Fruit fly (Drosophila melanogaster) whole organism, embryonic: ENCODE measurements around the gene Mvb12.
A peak's percentile ranks its signal among the peaks of the same experiment; 100 is the strongest.

ENCODE experiments used
- B-H2 ChIP-seq: fragments of 200-800 bp; sonication (Bioruptor generic); optimal IDR thresholded peaks from 2 replicates; lab custom pipeline; 2018; ENCODE audit warnings: missing biosample characterization, mild to moderate bottlenecking, missing genetic modification characterization
- CG10147 ChIP-seq: fragments of 200-800 bp; sonication (Bioruptor generic); optimal IDR thresholded peaks from 2 replicates; lab custom pipeline; 2019; ENCODE audit warnings: missing biosample characterization, mild to moderate bottlenecking, missing genetic modification characterization, moderate library complexity
- CG10979 ChIP-seq: fragments of 200-800 bp; sonication (Bioruptor generic); optimal IDR thresholded peaks from 2 replicates; lab custom pipeline; 2018; ENCODE audit warnings: missing biosample characterization, mild to moderate bottlenecking, missing genetic modification characterization, moderate library complexity
- CG11093 ChIP-seq: fragments of 200-800 bp; sonication (Bioruptor generic); IDR thresholded peaks from 3 replicates; pipeline ENCODE4 v1.3.6; 2022; ENCODE audit warnings: missing biosample characterization, missing genetic modification characterization
- CG11696 ChIP-seq: fragments of 200-800 bp; sonication (Bioruptor generic); IDR thresholded peaks from 2 replicates; pipeline ENCODE4 v1.3.6; 2022; ENCODE audit warnings: missing biosample characterization, missing genetic modification characterization
- CG13624 ChIP-seq: fragments of 200-800 bp; sonication (Bioruptor generic); optimal IDR thresholded peaks from 2 replicates; lab custom pipeline; 2016; ENCODE audit warnings: missing biosample characterization, missing genetic modification characterization
- CG14710 ChIP-seq: fragments of 200-800 bp; sonication (Bioruptor generic); optimal IDR thresholded peaks from 3 replicates; lab custom pipeline; 2019; ENCODE audit warnings: missing biosample characterization, mild to moderate bottlenecking, missing genetic modification characterization, moderate library complexity
- CG15479 ChIP-seq: fragments of 200-800 bp; sonication (Bioruptor generic); optimal IDR thresholded peaks from 3 replicates; lab custom pipeline; 2019; ENCODE audit warnings: missing biosample characterization, mild to moderate bottlenecking, missing genetic modification characterization, moderate library complexity
- CG16813 ChIP-seq: fragments of 200-800 bp; sonication (Bioruptor generic); IDR thresholded peaks from 3 replicates; pipeline ENCODE4 v1.3.6; 2022; ENCODE audit warnings: missing biosample characterization, missing genetic modification characterization; ENCODE audit not compliant: partially characterized antibody
- CG17328 ChIP-seq: fragments of 200-800 bp; sonication (Bioruptor generic); IDR thresholded peaks from 2 replicates; pipeline ENCODE4 v1.3.6; 2022; ENCODE audit warnings: missing biosample characterization, missing genetic modification characterization
- CG18011 ChIP-seq: fragments of 200-800 bp; sonication (Bioruptor generic); optimal IDR thresholded peaks from 2 replicates; lab custom pipeline; 2017; ENCODE audit warnings: missing biosample characterization, missing genetic modification characterization, mild to moderate bottlenecking, moderate library complexity, missing genotype
- CG18476 ChIP-seq: fragments of 200-800 bp; sonication (Bioruptor generic); optimal IDR thresholded peaks from 2 replicates; lab custom pipeline; 2016; ENCODE audit warnings: missing biosample characterization, mild to moderate bottlenecking, missing genetic modification characterization
- CG18619 ChIP-seq: fragments of 200-800 bp; sonication (Bioruptor generic); optimal IDR thresholded peaks from 3 replicates; lab custom pipeline; 2017; ENCODE audit warnings: missing biosample characterization, mild to moderate bottlenecking, missing genetic modification characterization
- CG31441 ChIP-seq: fragments of 200-800 bp; sonication (Bioruptor generic); IDR thresholded peaks from 2 replicates; pipeline ENCODE4 v1.3.6; 2022; ENCODE audit warnings: missing biosample characterization, missing genetic modification characterization
- CG4617 ChIP-seq: fragments of 200-800 bp; sonication (Bioruptor generic); optimal IDR thresholded peaks from 3 replicates; lab custom pipeline; 2016; ENCODE audit warnings: missing biosample characterization, missing genetic modification characterization, borderline replicate concordance
- CG4820 ChIP-seq: fragments of 200-800 bp; sonication (Bioruptor generic); optimal IDR thresholded peaks from 3 replicates; lab custom pipeline; 2016; ENCODE audit warnings: missing biosample characterization, missing genetic modification characterization
- CG6272 ChIP-seq: fragments of 200-800 bp; sonication (Bioruptor generic); IDR thresholded peaks from 2 replicates; pipeline ENCODE4 v1.3.6; 2022; ENCODE audit warnings: missing biosample characterization, missing genetic modification characterization
- CG6654 ChIP-seq: fragments of 200-800 bp; sonication (Bioruptor generic); optimal IDR thresholded peaks from 2 replicates; lab custom pipeline; 2017; ENCODE audit warnings: missing biosample characterization, mild to moderate bottlenecking, missing genetic modification characterization
- CG7357 ChIP-seq: fragments of 200-800 bp; sonication (Bioruptor generic); IDR thresholded peaks from 3 replicates; pipeline ENCODE4 v1.3.6; 2022; ENCODE audit warnings: missing biosample characterization, missing genetic modification characterization
- CG7372 ChIP-seq: fragments of 200-800 bp; sonication (Bioruptor generic); IDR thresholded peaks from 2 replicates; pipeline ENCODE4 v1.3.6; 2022; ENCODE audit warnings: missing biosample characterization, missing genetic modification characterization
- CG7786 ChIP-seq: fragments of 200-800 bp; sonication (Bioruptor generic); optimal IDR thresholded peaks from 2 replicates; lab custom pipeline; 2016; ENCODE audit warnings: missing biosample characterization, missing genetic modification characterization
- Chrac-16 ChIP-seq: fragments of 200-800 bp; sonication (Bioruptor generic); optimal IDR thresholded peaks from 3 replicates; lab custom pipeline; 2016; ENCODE audit warnings: missing biosample characterization, missing genetic modification characterization
- CkIIα-i1 ChIP-seq: fragments of 200-800 bp; sonication (Bioruptor generic); IDR thresholded peaks from 2 replicates; pipeline ENCODE4 v1.3.6; 2022; ENCODE audit warnings: missing biosample characterization, missing genetic modification characterization
- CoRest ChIP-seq: fragments of 200-800 bp; sonication (Bioruptor generic); optimal IDR thresholded peaks from 3 replicates; lab custom pipeline; 2018; ENCODE audit warnings: missing biosample characterization, mild to moderate bottlenecking, missing genetic modification characterization, moderate library complexity
- Dfd ChIP-seq, 2 experiments: fragments of >200 bp; optimal IDR thresholded peaks; 2 replicates each; lab custom pipeline; 2017; ENCODE audit warnings: missing biosample characterization in 2 of 2, missing genetic modification characterization in 2 of 2
- Dll ChIP-seq: fragments of 200-800 bp; sonication (Bioruptor generic); IDR thresholded peaks from 4 replicates; pipeline ENCODE4 v1.3.6; 2022; ENCODE audit warnings: missing biosample characterization, missing genetic modification characterization; ENCODE audit not compliant: partially characterized antibody
- Hand ChIP-seq: fragments of 200-800 bp; sonication (Bioruptor generic); optimal IDR thresholded peaks from 2 replicates; lab custom pipeline; 2017; ENCODE audit warnings: mild to moderate bottlenecking, missing biosample characterization, missing genetic modification reagents, missing genetic modification characterization
- Hey ChIP-seq: fragments of 200-800 bp; sonication (Bioruptor generic); optimal IDR thresholded peaks from 3 replicates; lab custom pipeline; 2018; ENCODE audit warnings: missing biosample characterization, mild to moderate bottlenecking, missing genetic modification characterization
- HmgZ ChIP-seq: fragments of 200-800 bp; sonication (Bioruptor generic); optimal IDR thresholded peaks from 2 replicates; lab custom pipeline; 2018; ENCODE audit warnings: missing biosample characterization, mild to moderate bottlenecking, missing genetic modification characterization
- Kr ChIP-seq: fragments of 200-800 bp; sonication (Bioruptor generic); optimal IDR thresholded peaks from 2 replicates; lab custom pipeline; 2017; ENCODE audit warnings: missing biosample characterization, mild to moderate bottlenecking, missing genetic modification characterization
- MBD-R2 ChIP-seq: fragments of 200-800 bp; sonication (Bioruptor generic); IDR thresholded peaks from 2 replicates; pipeline ENCODE4 v1.3.6; 2022; ENCODE audit warnings: missing biosample characterization, missing genetic modification characterization
- Nf-YB ChIP-seq: fragments of 200-800 bp; sonication (Bioruptor generic); optimal IDR thresholded peaks from 3 replicates; lab custom pipeline; 2019; ENCODE audit warnings: missing biosample characterization, mild to moderate bottlenecking, missing genetic modification characterization, moderate library complexity
- Pdp1 ChIP-seq, 2 experiments: fragments of 200-800 bp; sonication (Bioruptor generic); optimal IDR thresholded peaks; 3 replicates each; lab custom pipeline; 2016; ENCODE audit warnings: missing biosample characterization in 2 of 2, missing genetic modification characterization in 2 of 2, mild to moderate bottlenecking in 1 of 2, moderate library complexity in 1 of 2
- TFAM ChIP-seq: fragments of 200-800 bp; sonication (Bioruptor generic); optimal IDR thresholded peaks from 2 replicates; lab custom pipeline; 2017; ENCODE audit warnings: missing biosample characterization, missing genetic modification characterization, inconsistent platforms
- Taf1 ChIP-seq: fragments of 200-800 bp; sonication (Bioruptor generic); IDR thresholded peaks from 2 replicates; pipeline ENCODE4 v1.3.6; 2022; ENCODE audit warnings: missing biosample characterization, missing genetic modification characterization
- Xbp1 ChIP-seq: fragments of 200-800 bp; sonication (Bioruptor generic); optimal IDR thresholded peaks from 3 replicates; lab custom pipeline; 2016; ENCODE audit warnings: missing biosample characterization, mild to moderate bottlenecking, missing genetic modification characterization
- Xrp1 ChIP-seq: fragments of 200-800 bp; sonication (Bioruptor generic); IDR thresholded peaks from 2 replicates; pipeline ENCODE4 v1.3.6; 2022; ENCODE audit warnings: missing biosample characterization, missing genetic modification characterization
- ara ChIP-seq: fragments of 200-800 bp; sonication (Bioruptor generic); IDR thresholded peaks from 2 replicates; pipeline ENCODE4 v1.3.6; 2022; ENCODE audit warnings: missing biosample characterization, missing genetic modification characterization
- cas ChIP-seq: fragments of 200-800 bp; sonication (Bioruptor generic); IDR thresholded peaks from 2 replicates; pipeline ENCODE4 v1.3.6; 2022; ENCODE audit warnings: missing biosample characterization, missing genetic modification characterization
- fru ChIP-seq: fragments of >200 bp; optimal IDR thresholded peaks from 2 replicates; lab custom pipeline; 2017
- ftz-f1 ChIP-seq: fragments of 200-800 bp; sonication (Bioruptor generic); optimal IDR thresholded peaks from 2 replicates; lab custom pipeline; 2016; ENCODE audit warnings: missing biosample characterization, missing genetic modification characterization
- grau ChIP-seq: fragments of 200-800 bp; optimal IDR thresholded peaks from 3 replicates; lab custom pipeline; 2019; ENCODE audit warnings: missing biosample characterization, mild to moderate bottlenecking, missing genetic modification characterization, moderate library complexity
- her ChIP-seq: fragments of 200-800 bp; sonication (Bioruptor generic); optimal IDR thresholded peaks from 2 replicates; lab custom pipeline; 2016; ENCODE audit warnings: missing biosample characterization, missing genetic modification characterization
- ind ChIP-seq: fragments of 200-800 bp; sonication (Bioruptor generic); optimal IDR thresholded peaks from 3 replicates; lab custom pipeline; 2016; ENCODE audit warnings: missing biosample characterization, missing genetic modification characterization
- insv ChIP-seq, 2 experiments: fragments of 200-800 bp; sonication (Bioruptor generic); optimal IDR thresholded peaks; 3 replicates each; lab custom pipeline; 2016 to 2018; ENCODE audit warnings: missing biosample characterization in 2 of 2, missing genetic modification characterization in 2 of 2
- psq ChIP-seq: fragments of 200-800 bp; sonication (Bioruptor generic); optimal IDR thresholded peaks from 2 replicates; lab custom pipeline; 2017; ENCODE audit warnings: missing biosample characterization, missing genetic modification characterization
- rib ChIP-seq: fragments of 200-800 bp; sonication (Bioruptor generic); IDR thresholded peaks from 2 replicates; pipeline ENCODE4 v1.3.6; 2022; ENCODE audit warnings: missing biosample characterization, missing genetic modification characterization
- slou ChIP-seq: fragments of 200-800 bp; sonication (Bioruptor generic); optimal IDR thresholded peaks from 3 replicates; lab custom pipeline; 2016; ENCODE audit warnings: missing biosample characterization, missing genetic modification characterization
- ssp ChIP-seq: fragments of 200-800 bp; sonication (Bioruptor generic); IDR thresholded peaks from 2 replicates; pipeline ENCODE4 v1.3.6; 2022; ENCODE audit warnings: missing biosample characterization, missing genetic modification characterization
- ttk ChIP-seq: fragments of 200-800 bp; sonication (Bioruptor generic); IDR thresholded peaks from 2 replicates; pipeline ENCODE4 v2.1.2; 2022; ENCODE audit warnings: missing biosample characterization, missing genetic modification characterization
- vvl ChIP-seq: fragments of 200-800 bp; sonication (Bioruptor generic); IDR thresholded peaks from 2 replicates; pipeline ENCODE4 v1.3.6; 2022; ENCODE audit warnings: missing biosample characterization, missing genetic modification characterization
- zen2 ChIP-seq: fragments of 200-800 bp; sonication (Bioruptor generic); IDR thresholded peaks from 3 replicates; pipeline ENCODE4 v1.3.6; 2022; ENCODE audit warnings: missing biosample characterization, missing genetic modification characterization; ENCODE audit not compliant: partially characterized antibody
- zfh1 ChIP-seq: fragments of 200-800 bp; sonication (Bioruptor generic); IDR thresholded peaks from 3 replicates; pipeline ENCODE4 v1.3.6; 2022; ENCODE audit warnings: missing biosample characterization, missing genetic modification characterization

The Mvb12 gene

DNA sequence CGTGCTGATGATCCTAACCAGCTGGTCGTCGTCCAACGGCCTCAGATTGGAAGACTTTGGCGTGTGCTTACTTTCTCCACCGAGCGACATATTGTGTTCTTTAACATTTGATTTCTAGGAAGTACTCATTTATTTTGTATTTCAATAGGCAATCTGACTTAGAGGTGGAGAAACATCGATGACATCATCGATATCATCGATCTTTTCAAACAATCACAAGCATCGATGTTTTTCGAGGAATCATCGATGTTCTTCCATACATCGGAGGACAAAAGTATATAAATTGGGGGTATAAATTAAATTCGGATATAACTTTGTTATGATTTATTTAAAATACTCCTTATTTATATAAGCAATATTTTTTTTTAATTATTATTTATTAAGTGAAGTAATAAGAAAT, 10.8 kb downstream of the Mvb12 start, which contains the start of gene Swt1 (continued):
- TF ChIP-seq ttk (GFP tag; lab: Robert Waterston, UW), result no peak
- no peak for TF ChIP-seq ftz-f1 (GFP tag; lab: Kevin White, UChicago)
- no peak for TF ChIP-seq CG7786 (GFP tag; lab: Kevin White, UChicago)
- TF ChIP-seq CG13624, result no peak
- TF ChIP-seq Dll (GFP tag; lab: Robert Waterston, UW), result peak; percentile 93
- TF ChIP-seq B-H2 (GFP tag; lab: Kevin White, UChicago), result no peak
- no peak for TF ChIP-seq CG18619 (GFP tag; lab: Kevin White, UChicago)
- peak; percentile 89 for TF ChIP-seq zen2 (GFP tag; lab: Robert Waterston, UW)
- TF ChIP-seq CG4820 (GFP tag; lab: Kevin White, UChicago), result no peak
- no peak for TF ChIP-seq Nf-YB (GFP tag; lab: Kevin White, UChicago)
- TF ChIP-seq MBD-R2 (GFP tag; lab: Robert Waterston, UW), result peak; percentile 65
- TF ChIP-seq CG7357 (GFP tag; lab: Robert Waterston, UW), result no peak
- no peak for TF ChIP-seq HmgZ (tag; lab: Kevin White, UChicago)
- no peak for TF ChIP-seq Taf1
- TF ChIP-seq TFAM (GFP tag; lab: Kevin White, UChicago), result no peak
- TF ChIP-seq psq (GFP tag; lab: Kevin White, UChicago), result no peak
- no peak for TF ChIP-seq CG10979
- TF ChIP-seq CoRest (tag; lab: Kevin White, UChicago), result peak; percentile 6
- no peak for TF ChIP-seq ind
- TF ChIP-seq grau (tag; lab: Kevin White, UChicago), result no peak
- TF ChIP-seq CG31441, result no peak
- TF ChIP-seq Hand (GFP tag; lab: Kevin White, UChicago), result no peak
- no peak for TF ChIP-seq CG11093 (GFP tag; lab: Robert Waterston, UW)
- no peak; the same call in 1 of the 2 replicates for TF ChIP-seq CG6272 (GFP tag; lab: Robert Waterston, UW)
- TF ChIP-seq ssp, result no peak
- TF ChIP-seq CG4617 (GFP tag; lab: Kevin White, UChicago), result peak; percentile 43
- TF ChIP-seq slou (GFP tag; lab: Kevin White, UChicago), result no peak
- no peak for TF ChIP-seq Pdp1 (GFP tag; optimal IDR thresholded peaks at IDR 0.05; lab: Kevin White, UChicago)
- no peak for TF ChIP-seq CG6654 (GFP tag; lab: Kevin White, UChicago)
- TF ChIP-seq insv (GFP tag; optimal IDR thresholded peaks at IDR 0.05; lab: Kevin White, UChicago), result no peak
- TF ChIP-seq CG7372 (GFP tag; lab: Robert Waterston, UW), result no peak
- no peak for TF ChIP-seq ara (GFP tag; lab: Robert Waterston, UW)
- TF ChIP-seq fru, result no peak
- no peak for TF ChIP-seq Dfd (GFP tag; optimal IDR thresholded peaks at IDR 0.05; lab: Kevin White, UChicago)
- no peak for TF ChIP-seq CG17328 (GFP tag; lab: Robert Waterston, UW)
- no peak for TF ChIP-seq Chrac-16 (GFP tag; lab: Kevin White, UChicago)
- no peak for TF ChIP-seq CG18011 (GFP tag; lab: Kevin White, UChicago)
- TF ChIP-seq vvl, result no peak
- no peak for TF ChIP-seq CG18476
- peak; percentile 84 for TF ChIP-seq CkIIα-i1
- no peak for TF ChIP-seq her (GFP tag; lab: Kevin White, UChicago)
- no peak for TF ChIP-seq CG11696 (GFP tag; lab: Robert Waterston, UW)
- TF ChIP-seq CG15479 (GFP tag; lab: Kevin White, UChicago), result no peak
- no peak for TF ChIP-seq rib (GFP tag; lab: Robert Waterston, UW)
- TF ChIP-seq Hey (tag; lab: Kevin White, UChicago), result no peak
- peak; percentile 16 for TF ChIP-seq CG14710
- TF ChIP-seq Xbp1, result no peak
- TF ChIP-seq Kr (GFP tag; lab: Kevin White, UChicago), result no peak
- TF ChIP-seq cas (GFP tag; lab: Robert Waterston, UW), result no peak
- TF ChIP-seq zfh1 (GFP tag; lab: Robert Waterston, UW), result no peak
- TF ChIP-seq CG16813 (GFP tag; lab: Robert Waterston, UW), result peak; percentile 93
- no peak for TF ChIP-seq Xrp1 (GFP tag; lab: Robert Waterston, UW)
- TF ChIP-seq CG10147 (GFP tag; lab: Kevin White, UChicago), result no peak
